Worm (Caenorhabditis elegans) whole organism, late embryonic: Measurements from ENCODE around the gene F49H6.12.

Experiments
- C08G9.2 ChIP-seq: sonication (generic microtip); optimal IDR thresholded peaks from 2 replicates; lab custom pipeline; 2016; ENCODE audit warnings: mild to moderate bottlenecking, missing genetic modification characterization, moderate library complexity, missing compliant biosample characterization
- K02D7.2 ChIP-seq: sonication (generic microtip); optimal IDR thresholded peaks from 2 replicates; lab custom pipeline; 2017; ENCODE audit warnings: mild to moderate bottlenecking, missing genetic modification characterization, missing compliant biosample characterization
- K09A11.1 ChIP-seq: sonication (generic microtip); optimal IDR thresholded peaks from 2 replicates; lab custom pipeline; 2017; ENCODE audit warnings: antibody characterized with exemption, mild to moderate bottlenecking, missing genetic modification characterization, missing compliant biosample characterization; ENCODE audit not compliant: insufficient read depth
- Y22D7AL.16 ChIP-seq: sonication (generic microtip); optimal IDR thresholded peaks from 2 replicates; lab custom pipeline; 2016; ENCODE audit warnings: missing genetic modification characterization, missing compliant biosample characterization
- ahr-1 ChIP-seq: sonication (generic microtip); optimal IDR thresholded peaks from 2 replicates; lab custom pipeline; 2016; ENCODE audit warnings: missing genetic modification characterization, missing compliant biosample characterization
- ceh-18 ChIP-seq: sonication (generic microtip); optimal IDR thresholded peaks from 2 replicates; lab custom pipeline; 2016; ENCODE audit warnings: missing genetic modification characterization, missing compliant biosample characterization
- ceh-19 ChIP-seq: fragments of 200-800 bp; sonication (Bioruptor generic); optimal IDR thresholded peaks from 2 replicates; lab custom pipeline; 2018; ENCODE audit warnings: mild to moderate bottlenecking, missing genetic modification characterization, missing compliant biosample characterization
- ceh-22 ChIP-seq: sonication (generic microtip); optimal IDR thresholded peaks from 2 replicates; lab custom pipeline; 2017; ENCODE audit warnings: missing biosample characterization, missing genetic modification characterization
- ceh-24 ChIP-seq: sonication (generic microtip); optimal IDR thresholded peaks from 2 replicates; lab custom pipeline; 2016; ENCODE audit warnings: mild to moderate bottlenecking, missing genetic modification characterization, missing compliant biosample characterization
- ceh-30 ChIP-seq: fragments of 150-350 bp; optimal IDR thresholded peaks from 2 replicates; lab custom pipeline; 2014; ENCODE audit warnings: missing biosample characterization, missing genetic modification characterization
- ceh-31 ChIP-seq: sonication (generic microtip); optimal IDR thresholded peaks from 2 replicates; lab custom pipeline; 2016; ENCODE audit warnings: missing genetic modification characterization, missing compliant biosample characterization
- ceh-34 ChIP-seq: sonication (generic microtip); optimal IDR thresholded peaks from 2 replicates; lab custom pipeline; 2016; ENCODE audit warnings: mild to moderate bottlenecking, missing genetic modification characterization, missing compliant biosample characterization
- ceh-6 ChIP-seq: fragments of 200-800 bp; sonication (Bioruptor generic); optimal IDR thresholded peaks from 2 replicates; lab custom pipeline; 2018; ENCODE audit warnings: mild to moderate bottlenecking, missing genetic modification characterization, missing compliant biosample characterization
- dmd-4 ChIP-seq: sonication (generic microtip); optimal IDR thresholded peaks from 2 replicates; lab custom pipeline; 2016; ENCODE audit warnings: borderline replicate concordance, missing genetic modification characterization, missing compliant biosample characterization
- dve-1 ChIP-seq: sonication (generic microtip); optimal IDR thresholded peaks from 2 replicates; lab custom pipeline; 2017; ENCODE audit warnings: antibody characterized with exemption, mild to moderate bottlenecking, missing genetic modification characterization, missing compliant biosample characterization
- ets-4 ChIP-seq: sonication (generic microtip); optimal IDR thresholded peaks from 2 replicates; lab custom pipeline; 2016; ENCODE audit warnings: missing genetic modification characterization, missing compliant biosample characterization
- fkh-6 ChIP-seq: sonication (generic microtip); optimal IDR thresholded peaks from 2 replicates; lab custom pipeline; 2016; ENCODE audit warnings: missing genetic modification characterization, missing compliant biosample characterization
- gmeb-2 ChIP-seq: sonication (generic microtip); optimal IDR thresholded peaks from 2 replicates; lab custom pipeline; 2016; ENCODE audit warnings: missing genetic modification characterization, inconsistent platforms, missing compliant biosample characterization
- hlh-13 ChIP-seq: fragments of 200-800 bp; sonication (Bioruptor generic); optimal IDR thresholded peaks from 2 replicates; lab custom pipeline; 2018; ENCODE audit warnings: mild to moderate bottlenecking, missing genetic modification characterization, missing compliant biosample characterization
- hlh-15 ChIP-seq: sonication (generic microtip); optimal IDR thresholded peaks from 2 replicates; lab custom pipeline; 2016; ENCODE audit warnings: missing genetic modification characterization, missing compliant biosample characterization
- hlh-6 ChIP-seq: sonication (generic microtip); optimal IDR thresholded peaks from 2 replicates; lab custom pipeline; 2016; ENCODE audit warnings: missing genotype, missing genetic modification characterization, missing compliant biosample characterization
- hlh-8 ChIP-seq: sonication (generic microtip); optimal IDR thresholded peaks from 2 replicates; lab custom pipeline; 2016; ENCODE audit warnings: missing genotype, missing genetic modification characterization, missing compliant biosample characterization
- mec-3 ChIP-seq: sonication (generic microtip); optimal IDR thresholded peaks from 2 replicates; lab custom pipeline; 2016; ENCODE audit warnings: borderline replicate concordance, missing genetic modification characterization, missing compliant biosample characterization
- npax-4 ChIP-seq: sonication (generic microtip); optimal IDR thresholded peaks from 2 replicates; lab custom pipeline; 2016; ENCODE audit warnings: missing genetic modification characterization, missing compliant biosample characterization
- pat-9 ChIP-seq: fragments of 200-800 bp; sonication (Bioruptor generic); optimal IDR thresholded peaks from 2 replicates; lab custom pipeline; 2018; ENCODE audit warnings: mild to moderate bottlenecking, missing genetic modification characterization, moderate library complexity, missing compliant biosample characterization
- pax-1 ChIP-seq: fragments of 150-350 bp; optimal IDR thresholded peaks from 2 replicates; lab custom pipeline; 2014; ENCODE audit warnings: missing biosample characterization, missing genetic modification characterization
- pha-2 ChIP-seq: sonication (generic microtip); optimal IDR thresholded peaks from 2 replicates; lab custom pipeline; 2017; ENCODE audit warnings: mild to moderate bottlenecking, missing genetic modification characterization, missing compliant biosample characterization
- pha-4 ChIP-seq: fragments of 150-350 bp; optimal IDR thresholded peaks from 2 replicates; lab custom pipeline; 2018; ENCODE audit warnings: missing biosample characterization, missing genetic modification reagents, missing genetic modification characterization
- sdc-2 ChIP-seq: sonication (generic microtip); optimal IDR thresholded peaks from 2 replicates; lab custom pipeline; 2016; ENCODE audit warnings: missing genotype, missing genetic modification characterization, missing compliant biosample characterization
- tbx-7 ChIP-seq: sonication (generic microtip); optimal IDR thresholded peaks from 2 replicates; lab custom pipeline; 2016; ENCODE audit warnings: missing genotype, missing genetic modification characterization, missing compliant biosample characterization
- unc-3 ChIP-seq, 2 experiments: fragments of 200-800 bp in 1 of 2; sonication (Bioruptor generic) in 1 of 2; sonication (generic microtip) in 1 of 2; conservative IDR thresholded peaks in 1 of 2; optimal IDR thresholded peaks in 1 of 2; 2 replicates each; pipeline versions ENCODE4 v1.3.6 to Lab custom; 2016 to 2022; ENCODE audit warnings: missing compliant biosample characterization in 2 of 2, missing genetic modification characterization in 2 of 2, missing genetic modification reagents in 1 of 2
- unc-42 ChIP-seq: sonication (generic microtip); optimal IDR thresholded peaks from 2 replicates; lab custom pipeline; 2016; ENCODE audit warnings: missing genotype, missing genetic modification characterization, missing compliant biosample characterization
- zip-5 ChIP-seq: sonication (generic microtip); optimal IDR thresholded peaks from 2 replicates; lab custom pipeline; 2016; ENCODE audit warnings: missing genetic modification characterization, missing compliant biosample characterization

Gene F49H6.12

DNA sequence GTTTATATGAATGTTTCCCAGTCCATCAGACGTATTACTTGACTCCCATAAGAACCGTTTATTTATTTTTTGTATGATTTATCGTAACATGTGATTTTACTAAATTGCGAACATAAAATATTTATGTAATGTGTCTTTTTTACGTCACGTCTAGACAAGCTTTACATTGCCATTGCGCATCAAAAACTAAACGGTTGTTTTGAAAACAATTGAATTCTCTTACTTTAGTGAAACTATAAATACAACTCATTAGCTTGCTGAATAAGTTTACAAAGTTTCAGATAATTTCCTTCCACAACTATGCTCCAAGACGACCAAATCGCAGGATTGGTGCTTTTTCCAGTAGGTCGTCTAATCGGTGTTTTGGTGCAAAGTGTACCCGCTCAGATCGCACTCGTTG is 46.3 kb downstream of the F49H6.12 start, which contains the start of gene srx-54:
srx-54 (plus strand) TSS at position 301 of the 400 bp plus-strand sequence.
- TF ChIP-seq fkh-6 = no peak
- no peak for TF ChIP-seq ceh-31
- no peak for TF ChIP-seq dve-1 (tag; lab: Kevin White, UChicago)
- no peak for TF ChIP-seq npax-4 (tag; lab: Kevin White, UChicago)
- TF ChIP-seq K09A11.1 (tag; lab: Kevin White, UChicago) = no peak
- TF ChIP-seq hlh-6 (tag; lab: Kevin White, UChicago) = no peak
- TF ChIP-seq ceh-24 = no peak
- TF ChIP-seq ceh-6 (GFP tag; lab: Kevin White, UChicago) = no peak
- TF ChIP-seq pha-2 (tag; lab: Kevin White, UChicago) = no peak

DNA sequence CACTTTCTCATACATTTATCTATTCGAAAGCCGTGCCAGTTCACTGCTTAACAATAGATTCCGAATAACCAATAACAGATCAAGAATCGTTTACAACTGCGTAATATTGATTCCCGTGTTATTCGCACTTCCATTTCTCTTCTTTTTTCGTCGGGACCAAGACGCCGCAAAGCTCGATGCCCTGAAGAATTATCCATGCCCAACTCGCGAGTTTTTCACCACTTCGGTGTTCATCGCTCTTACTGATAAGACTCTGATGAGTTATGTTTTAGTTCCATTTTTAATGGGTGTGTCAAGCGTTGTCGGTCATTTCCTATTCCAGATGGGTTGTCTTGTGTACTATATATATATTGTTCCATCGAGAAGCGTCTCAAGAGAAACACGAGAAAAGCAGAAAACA is 47.9 kb downstream of the F49H6.12 start:
- no peak for TF ChIP-seq sdc-2
- no peak for TF ChIP-seq ahr-1 (tag; lab: Kevin White, UChicago)
- TF ChIP-seq pha-4 = no peak
- TF ChIP-seq hlh-8 (tag; lab: Kevin White, UChicago) = no peak
- no peak for TF ChIP-seq unc-3 (GFP tag; conservative IDR thresholded peaks at IDR 0.05; lab: Robert Waterston, UW)
- no peak for TF ChIP-seq unc-3 (tag; optimal IDR thresholded peaks at IDR 0.05; lab: Kevin White, UChicago)
- no peak for TF ChIP-seq pat-9 (tag; lab: Kevin White, UChicago)
- TF ChIP-seq ceh-30 (tag; lab: Kevin White, UChicago) = no peak
- TF ChIP-seq pax-1 = no peak
- no peak for TF ChIP-seq hlh-15 (tag; lab: Kevin White, UChicago)
- TF ChIP-seq ceh-18 (tag; lab: Kevin White, UChicago) = no peak
- no peak for TF ChIP-seq ceh-34 (tag; lab: Kevin White, UChicago)

DNA sequence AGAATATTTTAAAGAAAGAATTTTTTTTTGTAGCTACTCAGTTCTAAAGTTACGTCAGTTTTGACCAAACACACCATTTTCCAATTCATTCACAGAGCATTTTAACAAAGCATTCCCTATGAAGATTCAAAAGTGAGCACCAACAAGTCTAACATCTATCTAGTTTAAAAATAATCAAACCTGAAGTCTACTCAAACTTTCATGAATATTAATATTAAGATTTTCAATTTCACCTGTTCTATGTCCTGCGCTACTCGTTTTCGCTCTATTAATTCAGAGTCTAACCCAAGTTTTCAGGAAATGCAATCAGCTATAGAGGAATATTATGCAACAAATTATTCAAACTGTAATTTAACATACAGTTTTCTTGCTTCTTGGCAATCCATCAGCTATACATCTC is 49.1 kb downstream of the F49H6.12 start, which contains the start of gene srh-119:
srh-119 (plus strand) TSS at position 301 of the 400 bp plus-strand sequence.
- TF ChIP-seq npax-4 (tag; lab: Kevin White, UChicago) (no peak), hlh-8 (tag; lab: Kevin White, UChicago) (no peak), hlh-13 (GFP tag; lab: Kevin White, UChicago) (no peak), ceh-19 (GFP tag; lab: Kevin White, UChicago) (no peak), ceh-24 (no peak), unc-42 (no peak), tbx-7 (no peak), fkh-6 (no peak), gmeb-2 (tag; lab: Kevin White, UChicago) (no peak), dve-1 (tag; lab: Kevin White, UChicago) (no peak), ets-4 (no peak), zip-5 (tag; lab: Kevin White, UChicago) (no peak), dmd-4 (tag; lab: Kevin White, UChicago) (no peak), ceh-22 (no peak), K02D7.2 (no peak), C08G9.2 (no peak), mec-3 (no peak), Y22D7AL.16 (no peak)
- TF ChIP-seq, all 69 proteins: peak for 0
